Fruit fly (Drosophila melanogaster) whole organism, wandering third instar larva: ENCODE data around the gene pon.
A peak's percentile ranks its signal among the peaks of the same experiment; 100 is the strongest.

Experiments
- CG32264 ChIP-seq: fragments of 200-800 bp; sonication (Bioruptor generic); optimal IDR thresholded peaks from 2 replicates; lab custom pipeline; 2016; ENCODE audit warnings: missing biosample characterization, missing genetic modification characterization
- CG9705 ChIP-seq: fragments of 200-800 bp; sonication (Bioruptor generic); optimal IDR thresholded peaks from 2 replicates; lab custom pipeline; 2018; ENCODE audit warnings: missing biosample characterization, mild to moderate bottlenecking, missing genetic modification characterization
- CrebA ChIP-seq: fragments of 200-800 bp; sonication (Bioruptor generic); optimal IDR thresholded peaks from 2 replicates; lab custom pipeline; 2016; ENCODE audit warnings: missing biosample characterization, mild to moderate bottlenecking, missing genetic modification characterization, borderline replicate concordance
- Dfd ChIP-seq: fragments of >200 bp; optimal IDR thresholded peaks from 2 replicates; lab custom pipeline; 2017; ENCODE audit warnings: missing biosample characterization, missing genetic modification characterization
- Dif ChIP-seq: fragments of 200-275, 200-300 bp; sonication (Bioruptor generic); optimal IDR thresholded peaks from 2 replicates; lab custom pipeline; 2018; ENCODE audit warnings: missing biosample characterization, missing genetic modification characterization; ENCODE audit not compliant: partially characterized antibody
- HLH106 ChIP-seq: fragments of 200-800 bp; optimal IDR thresholded peaks from 3 replicates; lab custom pipeline; 2019; ENCODE audit warnings: missing biosample characterization, mild to moderate bottlenecking, missing genetic modification characterization, moderate library complexity
- Hnf4 ChIP-seq: fragments of 200-800 bp; sonication (Bioruptor generic); optimal IDR thresholded peaks from 2 replicates; lab custom pipeline; 2016; ENCODE audit warnings: missing biosample characterization, mild to moderate bottlenecking, missing genetic modification characterization
- Hr78 ChIP-seq: fragments of >200 bp; optimal IDR thresholded peaks from 2 replicates; lab custom pipeline; 2017; ENCODE audit warnings: missing biosample characterization, missing genetic modification characterization
- Hr83 ChIP-seq: fragments of 200-300 bp; sonication (Bioruptor generic); optimal IDR thresholded peaks from 2 replicates; lab custom pipeline; 2016; ENCODE audit warnings: missing biosample characterization, mild to moderate bottlenecking, missing genetic modification characterization, moderate library complexity; ENCODE audit not compliant: poor library complexity, severe bottlenecking
- Jra ChIP-seq: sonication (Bioruptor generic); optimal IDR thresholded peaks from 2 replicates; lab custom pipeline; 2016; ENCODE audit warnings: missing biosample characterization, missing genetic modification characterization
- Mio ChIP-seq: sonication (Bioruptor generic); optimal IDR thresholded peaks from 2 replicates; lab custom pipeline; 2016; ENCODE audit warnings: missing biosample characterization, missing genetic modification characterization
- Myc ChIP-seq: fragments of >200 bp; optimal IDR thresholded peaks from 2 replicates; lab custom pipeline; 2017
- N ChIP-seq: fragments of >200 bp; optimal IDR thresholded peaks from 2 replicates; lab custom pipeline; 2018; ENCODE audit warnings: missing biosample characterization, missing external identifiers, missing genetic modification characterization
- OdsH ChIP-seq: fragments of 200-800 bp; sonication (Bioruptor generic); optimal IDR thresholded peaks from 2 replicates; lab custom pipeline; 2016; ENCODE audit warnings: missing biosample characterization, mild to moderate bottlenecking, missing genetic modification characterization
- Rel ChIP-seq, 2 experiments: fragments of 200-800 bp; sonication (Bioruptor generic) in 1 of 2; optimal IDR thresholded peaks; 2 replicates in 1 of 2; 3 replicates in 1 of 2; lab custom pipeline; 2016 to 2019; ENCODE audit warnings: mild to moderate bottlenecking in 2 of 2, missing biosample characterization in 2 of 2, missing genetic modification characterization in 2 of 2, moderate library complexity in 1 of 2
- Sp1 ChIP-seq: fragments of 200-800 bp; sonication (Bioruptor generic); optimal IDR thresholded peaks from 3 replicates; lab custom pipeline; 2019; ENCODE audit warnings: missing biosample characterization, mild to moderate bottlenecking, missing genetic modification characterization, moderate library complexity
- Vsx2 ChIP-seq: fragments of 200-300, 225-300 bp; sonication (Bioruptor generic); optimal IDR thresholded peaks from 2 replicates; lab custom pipeline; 2018; ENCODE audit warnings: missing biosample characterization, missing genetic modification characterization; ENCODE audit not compliant: partially characterized antibody
- brk ChIP-seq: fragments of 200-800 bp; sonication (Bioruptor generic); optimal IDR thresholded peaks from 2 replicates; lab custom pipeline; 2016; ENCODE audit warnings: missing biosample characterization, mild to moderate bottlenecking, missing genetic modification characterization
- dl ChIP-seq, 2 experiments: fragments of 175-275, 200-275 bp in 1 of 2; fragments of 200-275 bp in 1 of 2; sonication (Bioruptor generic); optimal IDR thresholded peaks; lab custom pipeline; 2018; ENCODE audit warnings: mild to moderate bottlenecking in 2 of 2, missing biosample characterization in 2 of 2, missing genetic modification characterization in 2 of 2, moderate library complexity in 2 of 2; ENCODE audit not compliant: partially characterized antibody in 2 of 2, insufficient read depth in 1 of 2
- dmrt93B ChIP-seq: fragments of 200-800 bp; sonication (Bioruptor generic); optimal IDR thresholded peaks from 2 replicates; lab custom pipeline; 2018; ENCODE audit warnings: missing biosample characterization, mild to moderate bottlenecking, missing genetic modification characterization
- dsf ChIP-seq: sonication (Bioruptor generic); optimal IDR thresholded peaks from 2 replicates; lab custom pipeline; 2016; ENCODE audit warnings: missing biosample characterization, missing genetic modification characterization, borderline replicate concordance
- ey ChIP-seq: fragments of 200-800 bp; sonication (Bioruptor generic); optimal IDR thresholded peaks from 2 replicates; lab custom pipeline; 2016; ENCODE audit warnings: missing biosample characterization, missing genetic modification characterization
- foxo ChIP-seq, 2 experiments: fragments of 200-800 bp; sonication (Bioruptor generic); optimal IDR thresholded peaks; 2 replicates in 1 of 2; 3 replicates in 1 of 2; lab custom pipeline; 2016 to 2017; ENCODE audit warnings: missing biosample characterization in 2 of 2, missing genetic modification characterization in 2 of 2
- fru ChIP-seq: fragments of 200-800 bp; sonication (Bioruptor generic); optimal IDR thresholded peaks from 3 replicates; lab custom pipeline; 2016; ENCODE audit warnings: missing biosample characterization, mild to moderate bottlenecking, missing genetic modification characterization
- h ChIP-seq: fragments of 200-800 bp; sonication (Bioruptor generic); optimal IDR thresholded peaks from 3 replicates; lab custom pipeline; 2016; ENCODE audit warnings: missing biosample characterization, mild to moderate bottlenecking, missing genetic modification characterization
- jim ChIP-seq: fragments of 175-275, 200-325 bp; sonication (Bioruptor generic); optimal IDR thresholded peaks from 2 replicates; lab custom pipeline; 2016; ENCODE audit warnings: missing biosample characterization, mild to moderate bottlenecking, missing genetic modification characterization
- lola ChIP-seq: fragments of >200 bp; optimal IDR thresholded peaks from 2 replicates; lab custom pipeline; 2017; ENCODE audit warnings: missing biosample characterization, missing genetic modification characterization
- pan ChIP-seq: fragments of >200 bp; optimal IDR thresholded peaks from 2 replicates; lab custom pipeline; 2017
- psq ChIP-seq: fragments of 200-800 bp; sonication (Bioruptor generic); optimal IDR thresholded peaks from 3 replicates; lab custom pipeline; 2017; ENCODE audit warnings: missing biosample characterization, mild to moderate bottlenecking, missing genetic modification characterization, moderate library complexity
- rgr ChIP-seq: fragments of 200-800 bp; sonication (Bioruptor generic); optimal IDR thresholded peaks from 3 replicates; lab custom pipeline; 2016; ENCODE audit warnings: missing biosample characterization, mild to moderate bottlenecking, missing genetic modification characterization
- sage ChIP-seq: fragments of 200-800 bp; sonication (Bioruptor generic); optimal IDR thresholded peaks from 2 replicates; lab custom pipeline; 2016; ENCODE audit warnings: missing biosample characterization, mild to moderate bottlenecking, missing genetic modification characterization
- sv ChIP-seq: fragments of 200-800 bp; sonication (Bioruptor generic); optimal IDR thresholded peaks from 3 replicates; lab custom pipeline; 2016; ENCODE audit warnings: missing biosample characterization, missing genetic modification characterization
- tai ChIP-seq: sonication (Bioruptor generic); optimal IDR thresholded peaks from 2 replicates; lab custom pipeline; 2016; ENCODE audit warnings: missing biosample characterization, missing genetic modification characterization
- usp ChIP-seq: fragments of >200 bp; optimal IDR thresholded peaks from 2 replicates; lab custom pipeline; 2017; ENCODE audit warnings: missing biosample characterization, missing genetic modification characterization
- woc ChIP-seq: sonication (Bioruptor generic); optimal IDR thresholded peaks from 2 replicates; lab custom pipeline; 2016; ENCODE audit warnings: missing biosample characterization, mild to moderate bottlenecking, missing genetic modification characterization

Gene pon

dm6 chrX:4686150-4686549 is 50.0 kb downstream of the pon start:
- TF ChIP-seq h (peak; percentile 21), CG9705 (GFP tag; lab: Kevin White, UChicago) (no peak), psq (GFP tag; lab: Kevin White, UChicago) (peak; percentile 1), HLH106 (tag; lab: Kevin White, UChicago) (peak; percentile 3), Jra (GFP tag; lab: Kevin White, UChicago) (peak; percentile 36), sage (peak; percentile 17), woc (no peak), dl (GFP tag; optimal IDR thresholded peaks at IDR 0.05; lab: Kevin White, UChicago; ENCODE audit: insufficient read depth in 1 of 2, partially characterized antibody in 2 of 2) (peak in 1 of 2 experiments; percentile 52), Mio (GFP tag; lab: Kevin White, UChicago) (no peak), Hr83 (GFP tag; lab: Kevin White, UChicago) (no peak), pan (lab: Kevin White, UChicago) (no peak), CG32264 (GFP tag; lab: Kevin White, UChicago) (no peak), ey (GFP tag; lab: Kevin White, UChicago) (no peak), OdsH (GFP tag; lab: Kevin White, UChicago) (no peak), jim (GFP tag; lab: Kevin White, UChicago) (no peak), N (GFP tag; lab: Kevin White, UChicago) (peak; percentile 58), brk (no peak), Hr78 (GFP tag; lab: Kevin White, UChicago) (no peak), rgr (GFP tag; lab: Kevin White, UChicago) (no peak), lola (GFP tag; lab: Kevin White, UChicago) (no peak), sv (GFP tag; lab: Kevin White, UChicago) (no peak), fru (peak; percentile 32), Dif (GFP tag; lab: Kevin White, UChicago) (peak; percentile 15), dsf (GFP tag; lab: Kevin White, UChicago) (no peak), foxo (GFP tag; optimal IDR thresholded peaks at IDR 0.05; lab: Kevin White, UChicago) (no peak), dmrt93B (GFP tag; lab: Kevin White, UChicago) (no peak), Sp1 (GFP tag; lab: Kevin White, UChicago) (peak; percentile 66), tai (no peak), Rel (GFP tag; optimal IDR thresholded peaks at IDR 0.05; lab: Kevin White, UChicago) (peak; percentile 69), Rel (tag; optimal IDR thresholded peaks at IDR 0.05; lab: Kevin White, UChicago) (peak; percentile 99), CrebA (GFP tag; lab: Kevin White, UChicago) (no peak)

dm6 chrX:4686723-4687122 is 50.6 kb downstream of the pon start, which contains the start of gene Pp2C1:
Gene Pp2C1, minus strand, starts transcription at chrX:4686903.
- TF ChIP-seq Hnf4 (GFP tag; lab: Kevin White, UChicago) (peak; percentile 31), woc (peak; percentile 21), h (no peak), dl (GFP tag; optimal IDR thresholded peaks at IDR 0.05; lab: Kevin White, UChicago; ENCODE audit: insufficient read depth in 1 of 2, partially characterized antibody in 2 of 2) (no peak), Hr78 (GFP tag; lab: Kevin White, UChicago) (no peak), foxo (GFP tag; optimal IDR thresholded peaks at IDR 0.05; lab: Kevin White, UChicago) (no peak), Rel (GFP tag; optimal IDR thresholded peaks at IDR 0.05; lab: Kevin White, UChicago) (no peak), Rel (tag; optimal IDR thresholded peaks at IDR 0.05; lab: Kevin White, UChicago) (peak; percentile 39), usp (GFP tag; lab: Kevin White, UChicago) (no peak), OdsH (GFP tag; lab: Kevin White, UChicago) (no peak), Hr83 (GFP tag; lab: Kevin White, UChicago) (peak; percentile 24), brk (no peak), jim (GFP tag; lab: Kevin White, UChicago) (no peak), dmrt93B (GFP tag; lab: Kevin White, UChicago) (no peak), psq (GFP tag; lab: Kevin White, UChicago) (no peak), fru (no peak), Dfd (GFP tag; lab: Kevin White, UChicago) (no peak), N (GFP tag; lab: Kevin White, UChicago) (no peak), Vsx2 (GFP tag; lab: Kevin White, UChicago) (no peak), Myc (no peak), sage (no peak)
